Worm (Caenorhabditis elegans) whole organism, young adult: ENCODE results near the gene T21D12.7.
A peak's percentile ranks its signal among the peaks of the same experiment; 100 is the strongest.

Experiments
- B0035.1 ChIP-seq: sonication (generic microtip); optimal IDR thresholded peaks from 2 replicates; lab custom pipeline; 2016; ENCODE audit warnings: missing genetic modification characterization, mild to moderate bottlenecking, missing compliant biosample characterization, missing genotype, missing genetic modification reagents
- D2030.7 ChIP-seq: fragments of 200-800 bp; sonication (Bioruptor generic); IDR thresholded peaks from 2 replicates; pipeline ENCODE4 v1.3.6; 2022; ENCODE audit warnings: missing genetic modification reagents, missing genetic modification characterization, missing compliant biosample characterization
- F10E7.11 ChIP-seq: sonication (generic microtip); optimal IDR thresholded peaks from 2 replicates; lab custom pipeline; 2017; ENCODE audit warnings: mild to moderate bottlenecking, missing genetic modification characterization, moderate library complexity, missing compliant biosample characterization
- F39B2.1 ChIP-seq: fragments of 200-800 bp; sonication (Bioruptor generic); IDR thresholded peaks from 2 replicates; pipeline ENCODE4 v1.3.6; 2022; ENCODE audit warnings: missing genetic modification reagents, missing genetic modification characterization, missing compliant biosample characterization
- F57C9.4 ChIP-seq: sonication (generic microtip); optimal IDR thresholded peaks from 2 replicates; lab custom pipeline; 2017; ENCODE audit warnings: mild to moderate bottlenecking, missing genetic modification characterization, missing compliant biosample characterization
- K11D2.4 ChIP-seq: fragments of 200-800 bp; sonication (Bioruptor generic); IDR thresholded peaks from 2 replicates; pipeline ENCODE4 v1.3.6; 2022; ENCODE audit warnings: missing genetic modification reagents, missing genetic modification characterization, missing compliant biosample characterization
- K12H6.12 ChIP-seq: fragments of 200-800 bp; sonication (Bioruptor generic); optimal IDR thresholded peaks from 2 replicates; lab custom pipeline; 2018; ENCODE audit warnings: mild to moderate bottlenecking, missing genetic modification characterization, missing compliant biosample characterization
- T07F8.4 ChIP-seq: sonication (generic microtip); optimal IDR thresholded peaks from 2 replicates; lab custom pipeline; 2016; ENCODE audit warnings: mild to moderate bottlenecking, missing genetic modification characterization, moderate library complexity, missing compliant biosample characterization
- T26A5.8 ChIP-seq: sonication (generic microtip); optimal IDR thresholded peaks from 2 replicates; lab custom pipeline; 2016; ENCODE audit warnings: missing genetic modification characterization, missing compliant biosample characterization
- Y56A3A.18 ChIP-seq: fragments of 200-800 bp; sonication (Bioruptor generic); IDR thresholded peaks from 2 replicates; pipeline ENCODE4 v1.3.6; 2022; ENCODE audit warnings: missing genetic modification reagents, missing genetic modification characterization, missing compliant biosample characterization
- Y95B8A.8 ChIP-seq: fragments of 200-800 bp; sonication (Bioruptor generic); IDR thresholded peaks from 2 replicates; pipeline ENCODE4 v1.3.6; 2022; ENCODE audit warnings: missing genetic modification reagents, missing genetic modification characterization, missing compliant biosample characterization
- ama-1 ChIP-seq, 3 experiments: fragments of 150-350 bp in 1 of 3; sonication (generic microtip) in 2 of 3; optimal IDR thresholded peaks; 2 replicates each; lab custom pipeline; 2014 to 2018; ENCODE audit warnings: missing biosample characterization in 2 of 3, missing genetic modification characterization in 2 of 3, missing genetic modification reagents in 2 of 3
- aptf-3 ChIP-seq: fragments of 200-800 bp; sonication (Bioruptor generic); IDR thresholded peaks from 2 replicates; pipeline ENCODE4 v1.3.6; 2022; ENCODE audit warnings: missing genetic modification characterization, missing compliant biosample characterization
- atf-7 ChIP-seq: sonication (generic microtip); optimal IDR thresholded peaks from 2 replicates; lab custom pipeline; 2017; ENCODE audit warnings: mild to moderate bottlenecking, missing genetic modification characterization, missing compliant biosample characterization
- athp-1 ChIP-seq: sonication (generic microtip); optimal IDR thresholded peaks from 2 replicates; lab custom pipeline; 2017; ENCODE audit warnings: mild to moderate bottlenecking, missing genetic modification characterization, missing compliant biosample characterization
- attf-5 ChIP-seq: fragments of 200-800 bp; sonication (Bioruptor generic); optimal IDR thresholded peaks from 2 replicates; lab custom pipeline; 2018; ENCODE audit warnings: mild to moderate bottlenecking, missing genetic modification characterization, missing compliant biosample characterization
- cebp-1 ChIP-seq, 2 experiments: fragments of 200-800 bp in 1 of 2; sonication (Bioruptor generic) in 1 of 2; sonication (generic microtip) in 1 of 2; IDR thresholded peaks in 1 of 2; optimal IDR thresholded peaks in 1 of 2; 2 replicates each; pipeline versions ENCODE4 v1.3.6 to Lab custom; 2017 to 2022; ENCODE audit warnings: missing compliant biosample characterization in 2 of 2, missing genetic modification characterization in 2 of 2, mild to moderate bottlenecking in 1 of 2, missing genetic modification reagents in 1 of 2, moderate library complexity in 1 of 2
- ceh-40 ChIP-seq: fragments of 200-800 bp; sonication (Bioruptor generic); IDR thresholded peaks from 2 replicates; pipeline ENCODE4 v1.3.6; 2022; ENCODE audit warnings: missing genetic modification characterization, missing compliant biosample characterization
- ceh-58 ChIP-seq: fragments of 200-800 bp; sonication (Bioruptor generic); IDR thresholded peaks from 2 replicates; pipeline ENCODE4 v1.3.6; 2022; ENCODE audit warnings: missing genetic modification characterization, missing compliant biosample characterization
- die-1 ChIP-seq: sonication (generic microtip); optimal IDR thresholded peaks from 2 replicates; lab custom pipeline; 2016; ENCODE audit warnings: missing genotype, mild to moderate bottlenecking, missing genetic modification characterization, missing compliant biosample characterization
- egrh-3 ChIP-seq: fragments of 200-800 bp; sonication (Bioruptor generic); IDR thresholded peaks from 2 replicates; pipeline ENCODE4 v1.3.6; 2022; ENCODE audit warnings: missing genetic modification reagents, missing genetic modification characterization, missing compliant biosample characterization
- him-1 ChIP-seq: sonication (generic microtip); optimal IDR thresholded peaks from 2 replicates; lab custom pipeline; 2016; ENCODE audit warnings: missing genotype, missing genetic modification reagents, missing genetic modification characterization, missing compliant biosample characterization
- hlh-12 ChIP-seq: sonication (generic microtip); optimal IDR thresholded peaks from 2 replicates; lab custom pipeline; 2016; ENCODE audit warnings: missing genetic modification characterization, missing compliant biosample characterization
- hmg-1.2 ChIP-seq: fragments of 200-800 bp; sonication (Bioruptor generic); IDR thresholded peaks from 2 replicates; pipeline ENCODE4 v1.3.6; 2022; ENCODE audit warnings: missing genetic modification reagents, missing genetic modification characterization, missing compliant biosample characterization
- hmg-20 ChIP-seq: fragments of 200-800 bp; sonication (Bioruptor generic); IDR thresholded peaks from 2 replicates; pipeline ENCODE4 v1.3.6; 2022; ENCODE audit warnings: missing genetic modification reagents, missing genetic modification characterization, missing compliant biosample characterization
- lag-1 ChIP-seq: fragments of 200-800 bp; sonication (Bioruptor generic); IDR thresholded peaks from 2 replicates; pipeline ENCODE4 v1.3.6; 2022; ENCODE audit warnings: missing genetic modification reagents, missing genetic modification characterization, missing compliant biosample characterization
- let-607 ChIP-seq, 2 experiments: fragments of 200-800 bp in 1 of 2; sonication (Bioruptor generic) in 1 of 2; sonication (generic microtip) in 1 of 2; optimal IDR thresholded peaks; 2 replicates each; lab custom pipeline; 2016 to 2018; ENCODE audit warnings: mild to moderate bottlenecking in 2 of 2, missing compliant biosample characterization in 2 of 2, missing genetic modification characterization in 2 of 2, moderate library complexity in 2 of 2, missing genotype in 1 of 2
- lin-40 ChIP-seq: sonication (generic microtip); optimal IDR thresholded peaks from 2 replicates; lab custom pipeline; 2016; ENCODE audit warnings: missing genetic modification characterization, mild to moderate bottlenecking, missing compliant biosample characterization, missing genotype, missing genetic modification reagents
- lin-54 ChIP-seq: fragments of 200-800 bp; sonication (Bioruptor generic); optimal IDR thresholded peaks from 2 replicates; lab custom pipeline; 2018; ENCODE audit warnings: mild to moderate bottlenecking, missing genetic modification characterization, missing compliant biosample characterization
- madf-8 ChIP-seq: fragments of 200-800 bp; sonication (Bioruptor generic); conservative IDR thresholded peaks from 2 replicates; pipeline ENCODE4 v1.3.6; 2022; ENCODE audit warnings: missing genetic modification reagents, missing genetic modification characterization, missing compliant biosample characterization
- mcd-1 ChIP-seq: fragments of 200-800 bp; sonication (Bioruptor generic); IDR thresholded peaks from 2 replicates; pipeline ENCODE4 v1.3.6; 2022; ENCODE audit warnings: missing genetic modification reagents, missing genetic modification characterization, missing compliant biosample characterization
- mel-28 ChIP-seq: sonication (generic microtip); optimal IDR thresholded peaks from 2 replicates; lab custom pipeline; 2016; ENCODE audit warnings: borderline replicate concordance, mild to moderate bottlenecking, missing genetic modification characterization, missing compliant biosample characterization
- mxl-1 ChIP-seq: sonication (generic microtip); optimal IDR thresholded peaks from 2 replicates; lab custom pipeline; 2016; ENCODE audit warnings: missing genetic modification characterization, missing compliant biosample characterization
- nhr-80 ChIP-seq: sonication (generic microtip); optimal IDR thresholded peaks from 2 replicates; lab custom pipeline; 2016; ENCODE audit warnings: missing genetic modification characterization, missing compliant biosample characterization
- rcor-1 ChIP-seq: fragments of 200-800 bp; sonication (Bioruptor generic); IDR thresholded peaks from 2 replicates; pipeline ENCODE4 v1.3.6; 2022; ENCODE audit warnings: missing genetic modification reagents, missing genetic modification characterization, missing compliant biosample characterization
- rec-8 ChIP-seq, 2 experiments: sonication (generic microtip); optimal IDR thresholded peaks; 2 replicates each; lab custom pipeline; 2016; ENCODE audit warnings: mild to moderate bottlenecking in 2 of 2, missing genetic modification characterization in 2 of 2, missing genetic modification reagents in 2 of 2, missing genotype in 2 of 2, missing biosample characterization in 1 of 2, missing compliant biosample characterization in 1 of 2, moderate library complexity in 1 of 2
- snpc-1.1 ChIP-seq: sonication (generic microtip); optimal IDR thresholded peaks from 2 replicates; lab custom pipeline; 2017; ENCODE audit warnings: missing genetic modification characterization, mild to moderate bottlenecking, missing compliant biosample characterization, antibody characterized with exemption, moderate library complexity, missing genotype, missing genetic modification reagents; ENCODE audit not compliant: insufficient read depth
- tlf-1 ChIP-seq: fragments of 200-800 bp; sonication (Bioruptor generic); optimal IDR thresholded peaks from 2 replicates; lab custom pipeline; 2018; ENCODE audit warnings: mild to moderate bottlenecking, missing genetic modification characterization, missing compliant biosample characterization
- unc-62 ChIP-seq: fragments of 150-350 bp; optimal IDR thresholded peaks from 2 replicates; lab custom pipeline; 2014; ENCODE audit warnings: missing biosample characterization, missing genetic modification reagents, missing genetic modification characterization
- zfh-2 ChIP-seq: fragments of 200-800 bp; sonication (Bioruptor generic); conservative IDR thresholded peaks from 2 replicates; pipeline ENCODE4 v1.3.6; 2022; ENCODE audit warnings: missing genetic modification reagents, missing genetic modification characterization, missing compliant biosample characterization
- ztf-26 ChIP-seq: sonication (generic microtip); optimal IDR thresholded peaks from 2 replicates; lab custom pipeline; 2017; ENCODE audit warnings: missing genetic modification characterization, missing compliant biosample characterization
- ztf-3 ChIP-seq: fragments of 200-800 bp; sonication (Bioruptor generic); optimal IDR thresholded peaks from 2 replicates; lab custom pipeline; 2018; ENCODE audit warnings: mild to moderate bottlenecking, missing genetic modification characterization, missing compliant biosample characterization

T21D12.7 gene

ce11 chrIV:291851-292367 lies 653 bp upstream of the T21D12.7 start (continued):
- TF ChIP-seq madf-8 (GFP tag; lab: Robert Waterston, UW) = no peak
- peak; percentile 20 for TF ChIP-seq unc-62
- TF ChIP-seq T07F8.4 (tag; lab: Kevin White, UChicago) = no peak
- TF ChIP-seq lin-54 (GFP tag; lab: Kevin White, UChicago) = peak; percentile 20
- TF ChIP-seq ztf-3 = no peak
- TF ChIP-seq rcor-1 (GFP tag; lab: Robert Waterston, UW) = no peak
- no peak for TF ChIP-seq mxl-1 (tag; lab: Kevin White, UChicago)
- TF ChIP-seq lin-40 (tag; lab: Kevin White, UChicago) = peak; percentile 45
- TF ChIP-seq rec-8 (tag; optimal IDR thresholded peaks at IDR 0.05; lab: Kevin White, UChicago) = no peak
- TF ChIP-seq nhr-80 (tag; lab: Kevin White, UChicago) = peak; percentile 80
- TF ChIP-seq hmg-1.2 = 0 out of 2 replicates have a peak, but pooled peaks have one; percentile 16
- TF ChIP-seq mcd-1 (GFP tag; lab: Robert Waterston, UW) = peak; percentile 4; the same call in 1 of the 2 replicates
- TF ChIP-seq let-607 (tag; optimal IDR thresholded peaks at IDR 0.05; lab: Kevin White, UChicago) = peak; percentile 41 to 66
- TF ChIP-seq cebp-1 (GFP tag; IDR thresholded peaks at IDR 0.05; lab: Robert Waterston, UW) = 0 out of 2 replicates have a peak, but pooled peaks have one; percentile 17
- TF ChIP-seq cebp-1 (tag; optimal IDR thresholded peaks at IDR 0.05; lab: Kevin White, UChicago) = peak; percentile 47
- no peak for TF ChIP-seq attf-5 (GFP tag; lab: Kevin White, UChicago)
- TF ChIP-seq atf-7 (tag; lab: Kevin White, UChicago) = peak; percentile 79
- TF ChIP-seq Y95B8A.8 (GFP tag; lab: Robert Waterston, UW) = no peak

DNA sequence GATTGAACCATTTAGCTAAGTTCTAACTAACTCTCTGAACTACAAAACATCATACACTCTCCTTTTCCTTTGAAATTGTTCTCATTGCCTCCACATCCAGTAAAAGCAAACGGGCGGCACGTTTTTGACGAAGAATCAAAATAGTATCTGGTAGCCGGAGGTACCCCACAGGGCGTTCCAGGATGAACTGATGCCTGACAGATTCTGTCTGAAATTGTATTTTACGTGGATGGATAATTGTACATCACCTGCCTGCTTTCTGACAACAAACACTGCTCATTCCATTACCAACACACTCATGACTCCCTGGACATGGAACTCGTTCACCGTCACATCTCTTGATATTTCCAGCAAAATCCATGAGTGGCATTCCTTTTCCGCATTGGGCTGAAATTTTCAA lies 869 bp downstream of the T21D12.7 start:
- TF ChIP-seq K11D2.4 (no peak), K12H6.12 (tag; lab: Kevin White, UChicago) (no peak), die-1 (no peak), ama-1 (optimal IDR thresholded peaks at IDR 0.05; lab: Kevin White, UChicago) (no peak), ama-1 (GFP tag; optimal IDR thresholded peaks at IDR 0.05; lab: Kevin White, UChicago) (no peak), F39B2.1 (no peak), him-1 (no peak), D2030.7 (GFP tag; lab: Robert Waterston, UW) (no peak), Y56A3A.18 (GFP tag; lab: Robert Waterston, UW) (no peak), snpc-1.1 (tag; lab: Kevin White, UChicago) (no peak), ceh-58 (GFP tag; lab: Robert Waterston, UW) (no peak)
- TF ChIP-seq, all 124 proteins: peak for 0

DNA sequence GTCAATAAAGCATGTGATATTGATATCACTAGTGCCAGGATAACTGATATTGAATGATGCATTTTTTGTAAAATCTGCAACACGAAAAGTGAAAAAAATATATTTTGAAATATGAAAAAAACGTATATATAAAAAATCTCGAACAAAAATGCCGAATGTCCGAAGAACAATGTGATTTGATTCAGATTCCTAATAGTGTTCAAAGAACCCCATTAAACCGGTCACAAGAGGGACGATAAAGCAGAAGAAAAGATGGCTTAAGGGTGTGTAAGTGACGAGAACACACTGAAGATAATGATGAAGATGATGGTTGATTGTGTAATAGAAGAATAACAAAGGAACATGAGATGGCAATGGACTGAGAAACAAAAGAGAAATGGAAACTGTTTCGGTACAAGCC lies 3.2 kb downstream of the T21D12.7 start, which contains the start of gene T21D12.14:
Gene T21D12.14 (minus strand): TSS at position 101 of the 400 bp plus-strand sequence.
- TF ChIP-seq B0035.1 (tag; lab: Kevin White, UChicago) = no peak
- no peak for TF ChIP-seq zfh-2 (GFP tag; lab: Robert Waterston, UW)
- no peak for TF ChIP-seq F10E7.11 (tag; lab: Kevin White, UChicago)
- no peak for TF ChIP-seq T26A5.8 (tag; lab: Kevin White, UChicago)
- no peak for TF ChIP-seq ztf-26 (tag; lab: Kevin White, UChicago)
- no peak for TF ChIP-seq lag-1
- TF ChIP-seq hmg-20 (GFP tag; lab: Robert Waterston, UW) = no peak
- TF ChIP-seq F57C9.4 (tag; lab: Kevin White, UChicago) = no peak
- no peak for TF ChIP-seq ama-1 (optimal IDR thresholded peaks at IDR 0.05; lab: Kevin White, UChicago)
- no peak for TF ChIP-seq ama-1 (GFP tag; optimal IDR thresholded peaks at IDR 0.05; lab: Kevin White, UChicago)
- no peak for TF ChIP-seq athp-1 (tag; lab: Kevin White, UChicago)
- TF ChIP-seq aptf-3 = no peak
- TF ChIP-seq ceh-58 (GFP tag; lab: Robert Waterston, UW) = no peak
- no peak for TF ChIP-seq hlh-12 (tag; lab: Kevin White, UChicago)
- no peak for TF ChIP-seq ceh-40 (GFP tag; lab: Robert Waterston, UW)
- no peak for TF ChIP-seq egrh-3 (GFP tag; lab: Robert Waterston, UW)
- TF ChIP-seq D2030.7 (GFP tag; lab: Robert Waterston, UW) = no peak
- no peak for TF ChIP-seq tlf-1 (GFP tag; lab: Kevin White, UChicago)
- no peak for TF ChIP-seq mel-28 (tag; lab: Kevin White, UChicago)
